Worm (Caenorhabditis elegans) whole organism, young adult: ENCODE data around the gene str-25.

ENCODE experiments used
- B0261.1 ChIP-seq: sonication (generic microtip); optimal IDR thresholded peaks from 2 replicates; lab custom pipeline; 2016; ENCODE audit warnings: mild to moderate bottlenecking, missing genetic modification characterization, moderate library complexity, missing compliant biosample characterization
- C17E4.6 ChIP-seq: fragments of 200-800 bp; sonication (Bioruptor generic); IDR thresholded peaks from 2 replicates; pipeline ENCODE4 v1.3.6; 2022; ENCODE audit warnings: missing genetic modification reagents, missing genetic modification characterization, missing compliant biosample characterization
- F33H1.4 ChIP-seq: fragments of 200-800 bp; sonication (Bioruptor generic); IDR thresholded peaks from 2 replicates; pipeline ENCODE4 v1.3.6; 2022; ENCODE audit warnings: missing genetic modification reagents, missing genetic modification characterization, missing compliant biosample characterization
- F55B11.4 ChIP-seq: sonication (generic microtip); optimal IDR thresholded peaks from 2 replicates; lab custom pipeline; 2016; ENCODE audit warnings: missing compliant biosample characterization, missing genetic modification characterization, borderline replicate concordance; ENCODE audit not compliant: insufficient read depth
- K12H6.12 ChIP-seq: fragments of 200-800 bp; sonication (Bioruptor generic); optimal IDR thresholded peaks from 2 replicates; lab custom pipeline; 2018; ENCODE audit warnings: mild to moderate bottlenecking, missing genetic modification characterization, missing compliant biosample characterization
- Y53G8AR.9 ChIP-seq: fragments of 200-800 bp; sonication (Bioruptor generic); conservative IDR thresholded peaks from 2 replicates; pipeline ENCODE4 v1.3.6; 2022; ENCODE audit warnings: missing genetic modification reagents, missing genetic modification characterization, missing compliant biosample characterization
- Y56A3A.18 ChIP-seq: fragments of 200-800 bp; sonication (Bioruptor generic); IDR thresholded peaks from 2 replicates; pipeline ENCODE4 v1.3.6; 2022; ENCODE audit warnings: missing genetic modification reagents, missing genetic modification characterization, missing compliant biosample characterization
- Y67H2A.10 ChIP-seq: fragments of 200-800 bp; sonication (Bioruptor generic); conservative IDR thresholded peaks from 2 replicates; pipeline ENCODE4 v1.3.6; 2022; ENCODE audit warnings: missing genetic modification reagents, missing genetic modification characterization, missing compliant biosample characterization
- Y95B8A.8 ChIP-seq: fragments of 200-800 bp; sonication (Bioruptor generic); IDR thresholded peaks from 2 replicates; pipeline ENCODE4 v1.3.6; 2022; ENCODE audit warnings: missing genetic modification reagents, missing genetic modification characterization, missing compliant biosample characterization
- ZK185.1 ChIP-seq: sonication (generic microtip); optimal IDR thresholded peaks from 2 replicates; lab custom pipeline; 2016; ENCODE audit warnings: mild to moderate bottlenecking, missing genetic modification characterization, missing compliant biosample characterization; ENCODE audit not compliant: poor library complexity, severe bottlenecking
- athp-1 ChIP-seq: sonication (generic microtip); optimal IDR thresholded peaks from 2 replicates; lab custom pipeline; 2017; ENCODE audit warnings: mild to moderate bottlenecking, missing genetic modification characterization, missing compliant biosample characterization
- bed-1 ChIP-seq: fragments of 200-800 bp; sonication (Bioruptor generic); IDR thresholded peaks from 2 replicates; pipeline ENCODE4 v1.3.6; 2022; ENCODE audit warnings: missing genetic modification reagents, missing genetic modification characterization, missing compliant biosample characterization
- ceh-58 ChIP-seq: fragments of 200-800 bp; sonication (Bioruptor generic); IDR thresholded peaks from 2 replicates; pipeline ENCODE4 v1.3.6; 2022; ENCODE audit warnings: missing genetic modification characterization, missing compliant biosample characterization
- ceh-79 ChIP-seq: sonication (generic microtip); optimal IDR thresholded peaks from 2 replicates; lab custom pipeline; 2017; ENCODE audit warnings: mild to moderate bottlenecking, missing genetic modification characterization, missing compliant biosample characterization
- die-1 ChIP-seq: sonication (generic microtip); optimal IDR thresholded peaks from 2 replicates; lab custom pipeline; 2016; ENCODE audit warnings: missing genotype, mild to moderate bottlenecking, missing genetic modification characterization, missing compliant biosample characterization
- dpff-1 ChIP-seq: sonication (generic microtip); optimal IDR thresholded peaks from 2 replicates; lab custom pipeline; 2017; ENCODE audit warnings: mild to moderate bottlenecking, missing genetic modification characterization, missing compliant biosample characterization
- hmg-1.2 ChIP-seq: fragments of 200-800 bp; sonication (Bioruptor generic); IDR thresholded peaks from 2 replicates; pipeline ENCODE4 v1.3.6; 2022; ENCODE audit warnings: missing genetic modification reagents, missing genetic modification characterization, missing compliant biosample characterization
- lag-1 ChIP-seq: fragments of 200-800 bp; sonication (Bioruptor generic); IDR thresholded peaks from 2 replicates; pipeline ENCODE4 v1.3.6; 2022; ENCODE audit warnings: missing genetic modification reagents, missing genetic modification characterization, missing compliant biosample characterization
- lin-26 ChIP-seq: fragments of 200-800 bp; sonication (Bioruptor generic); IDR thresholded peaks from 2 replicates; pipeline ENCODE4 v1.3.6; 2022; ENCODE audit warnings: missing genetic modification reagents, missing genetic modification characterization, missing compliant biosample characterization
- nhr-120 ChIP-seq: fragments of 200-800 bp; sonication (Bioruptor generic); IDR thresholded peaks from 2 replicates; pipeline ENCODE4 v1.3.6; 2022; ENCODE audit warnings: missing genetic modification characterization, missing compliant biosample characterization
- nhr-90 ChIP-seq: sonication (generic microtip); optimal IDR thresholded peaks from 2 replicates; lab custom pipeline; 2016; ENCODE audit warnings: missing genotype, mild to moderate bottlenecking, missing genetic modification characterization, missing compliant biosample characterization
- rec-8 ChIP-seq, 2 experiments: sonication (generic microtip); optimal IDR thresholded peaks; 2 replicates each; lab custom pipeline; 2016; ENCODE audit warnings: mild to moderate bottlenecking in 2 of 2, missing genetic modification characterization in 2 of 2, missing genetic modification reagents in 2 of 2, missing genotype in 2 of 2, missing biosample characterization in 1 of 2, missing compliant biosample characterization in 1 of 2, moderate library complexity in 1 of 2
- tbp1 ChIP-seq: fragments of 200-800 bp; sonication (Bioruptor generic); optimal IDR thresholded peaks from 2 replicates; lab custom pipeline; 2018; ENCODE audit warnings: mild to moderate bottlenecking, missing genetic modification characterization, missing compliant biosample characterization
- ztf-18 ChIP-seq: sonication (generic microtip); optimal IDR thresholded peaks from 2 replicates; lab custom pipeline; 2016; ENCODE audit warnings: missing genotype, mild to moderate bottlenecking, missing genetic modification characterization, missing compliant biosample characterization
- ztf-22 ChIP-seq: fragments of 200-800 bp; sonication (Bioruptor generic); optimal IDR thresholded peaks from 2 replicates; lab custom pipeline; 2018; ENCODE audit warnings: mild to moderate bottlenecking, missing genetic modification characterization, moderate library complexity, missing compliant biosample characterization
- ztf-25 ChIP-seq: fragments of 200-800 bp; sonication (Bioruptor generic); IDR thresholded peaks from 2 replicates; pipeline ENCODE4 v1.3.6; 2022; ENCODE audit warnings: missing genetic modification reagents, missing genetic modification characterization, missing compliant biosample characterization

str-25 gene

DNA sequence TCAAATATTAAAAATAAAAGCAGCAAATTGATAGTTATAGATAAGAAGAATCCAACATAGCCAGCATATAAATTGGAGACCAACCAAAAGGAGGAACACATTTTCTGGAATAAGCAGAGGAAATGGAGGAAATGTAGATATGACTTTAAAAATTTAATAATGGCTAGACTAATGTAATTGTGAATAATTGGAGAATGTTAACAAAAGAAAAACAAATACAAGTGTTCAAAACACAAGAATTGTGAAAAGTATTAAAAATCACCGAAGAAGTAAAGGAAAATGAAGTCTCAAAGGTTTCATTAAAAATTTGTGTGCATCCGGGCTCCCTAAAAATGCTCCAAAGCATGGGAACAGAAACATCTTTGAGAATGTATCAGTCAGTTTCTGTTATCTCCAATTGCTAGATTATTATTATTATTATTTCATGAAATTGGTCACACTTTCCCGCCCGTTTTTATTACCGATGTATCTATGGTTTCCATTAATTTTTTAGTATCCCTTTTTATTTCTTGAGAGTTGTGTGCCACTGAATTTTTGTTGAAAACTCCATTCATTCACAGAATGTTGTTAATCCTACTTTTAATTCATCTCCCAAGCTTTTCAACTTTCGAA is 46.7 kb downstream of the str-25 start, which contains the start of the genes str-109 and F10A3.11:
str-109 (minus strand) TSS at position 101 of the 612 bp plus-strand sequence.
F10A3.11 (plus strand) TSS at position 562 of the 612 bp plus-strand sequence.
- TF ChIP-seq ztf-18 (tag; lab: Kevin White, UChicago), result no peak
- TF ChIP-seq ztf-25 (GFP tag; lab: Robert Waterston, UW), result no peak
- no peak for TF ChIP-seq nhr-90 (tag; lab: Kevin White, UChicago)
- TF ChIP-seq die-1 (tag; lab: Kevin White, UChicago), result no peak
- no peak for TF ChIP-seq ceh-58 (GFP tag; lab: Robert Waterston, UW)
- no peak for TF ChIP-seq B0261.1
- no peak for TF ChIP-seq athp-1 (tag; lab: Kevin White, UChicago)
- no peak for TF ChIP-seq hmg-1.2 (GFP tag; lab: Robert Waterston, UW)

DNA sequence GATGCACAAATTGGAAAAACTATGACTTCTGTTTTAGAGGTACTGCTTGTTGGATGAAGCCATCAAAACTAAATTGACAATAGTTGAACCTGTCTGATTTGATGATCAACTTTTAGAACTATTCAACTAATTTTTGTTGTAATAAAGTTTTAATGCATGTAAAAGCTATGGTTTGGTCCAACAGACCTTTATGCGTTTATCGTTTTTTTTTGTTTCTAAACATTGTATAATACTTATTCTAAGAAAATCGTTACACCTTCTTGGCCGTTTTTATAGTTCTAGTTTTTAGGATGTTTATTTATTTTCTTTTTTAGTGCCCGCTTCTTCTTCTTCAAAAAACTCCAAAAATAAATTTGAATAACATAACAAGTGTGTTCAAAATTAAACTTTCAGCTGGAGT is 48.2 kb downstream of the str-25 start, which contains the start of gene F10A3.12:
F10A3.12 (plus strand) TSS at position 301 of the 400 bp plus-strand sequence.
- TF ChIP-seq dpff-1 (tag; lab: Kevin White, UChicago), result no peak
- no peak for TF ChIP-seq nhr-90 (tag; lab: Kevin White, UChicago)
- no peak for TF ChIP-seq lin-26 (GFP tag; lab: Robert Waterston, UW)
- no peak for TF ChIP-seq tbp1
- TF ChIP-seq F55B11.4, result no peak
- TF ChIP-seq Y95B8A.8 (GFP tag; lab: Robert Waterston, UW), result no peak
- TF ChIP-seq rec-8 (tag; optimal IDR thresholded peaks at IDR 0.05; lab: Kevin White, UChicago), result no peak
- TF ChIP-seq Y56A3A.18 (GFP tag; lab: Robert Waterston, UW), result no peak
- no peak for TF ChIP-seq nhr-120
- TF ChIP-seq ZK185.1 (tag; lab: Kevin White, UChicago), result no peak
- no peak for TF ChIP-seq ceh-79 (tag; lab: Kevin White, UChicago)
- no peak for TF ChIP-seq K12H6.12 (tag; lab: Kevin White, UChicago)
- TF ChIP-seq lag-1 (GFP tag; lab: Robert Waterston, UW), result no peak
- no peak for TF ChIP-seq F33H1.4 (GFP tag; lab: Robert Waterston, UW)
- TF ChIP-seq C17E4.6 (GFP tag; lab: Robert Waterston, UW), result no peak
- TF ChIP-seq, all 124 proteins: peak for 0

DNA sequence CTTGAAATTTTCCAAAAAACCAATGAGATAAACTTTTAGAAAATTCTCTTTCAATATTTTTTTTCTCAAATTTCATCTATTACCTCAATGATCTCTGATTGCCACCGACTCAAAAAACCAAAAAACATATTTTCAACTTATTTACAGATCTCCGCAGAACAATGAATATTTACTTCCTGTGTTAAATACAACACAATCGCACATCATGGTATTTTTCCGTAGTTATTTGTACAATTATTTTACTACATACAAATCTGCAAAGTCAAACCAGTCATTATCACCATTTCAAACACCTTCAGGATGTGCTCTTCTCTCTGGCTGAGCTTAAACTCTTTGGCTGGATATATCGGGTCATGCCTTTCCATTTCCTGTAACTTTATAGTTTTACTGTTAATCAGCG is 50.5 kb downstream of the str-25 start, which contains the start of gene str-108:
str-108 (plus strand) TSS at position 301 of the 400 bp plus-strand sequence.
- TF ChIP-seq Y67H2A.10, result no peak
- no peak for TF ChIP-seq ztf-22 (GFP tag; lab: Kevin White, UChicago)
- no peak for TF ChIP-seq Y53G8AR.9
- no peak for TF ChIP-seq bed-1 (GFP tag; lab: Robert Waterston, UW)
